Worm (Caenorhabditis elegans) whole organism, L1 larva: ENCODE data around the gene R105.1.

Source experiments
- aha-1 ChIP-seq: fragments of 150-350 bp; optimal IDR thresholded peaks from 2 replicates; lab custom pipeline; 2014; ENCODE audit warnings: missing biosample characterization, missing genetic modification characterization
- alr-1 ChIP-seq: fragments of 200-800 bp; sonication (Bioruptor generic); optimal IDR thresholded peaks from 2 replicates; lab custom pipeline; 2018; ENCODE audit warnings: borderline replicate concordance, mild to moderate bottlenecking, missing genetic modification characterization, missing compliant biosample characterization
- egl-13 ChIP-seq: sonication (generic microtip); optimal IDR thresholded peaks from 2 replicates; lab custom pipeline; 2016; ENCODE audit warnings: missing genotype, missing genetic modification reagents, missing genetic modification characterization, missing compliant biosample characterization
- fkh-10 ChIP-seq: sonication (generic microtip); optimal IDR thresholded peaks from 2 replicates; lab custom pipeline; 2017; ENCODE audit warnings: missing biosample characterization, missing genetic modification reagents, missing genetic modification characterization
- hlh-17 ChIP-seq: fragments of 200-800 bp; sonication (Bioruptor generic); optimal IDR thresholded peaks from 2 replicates; lab custom pipeline; 2018; ENCODE audit warnings: missing genetic modification characterization, mild to moderate bottlenecking, missing compliant biosample characterization, moderate library complexity, borderline replicate concordance
- lin-14 ChIP-seq: fragments of 200-800 bp; sonication (Bioruptor generic); optimal IDR thresholded peaks from 2 replicates; lab custom pipeline; 2018; ENCODE audit warnings: mild to moderate bottlenecking, missing genetic modification characterization, moderate library complexity, missing compliant biosample characterization
- lin-39 ChIP-seq: fragments of 150-350 bp; optimal IDR thresholded peaks from 2 replicates; lab custom pipeline; 2014; ENCODE audit warnings: missing biosample characterization, missing genetic modification reagents, missing genetic modification characterization
- nhr-71 ChIP-seq: sonication (generic microtip); optimal IDR thresholded peaks from 2 replicates; lab custom pipeline; 2016; ENCODE audit warnings: mild to moderate bottlenecking, missing genetic modification characterization, moderate library complexity, missing compliant biosample characterization
- pqm-1 ChIP-seq: sonication (generic microtip); optimal IDR thresholded peaks from 3 replicates; lab custom pipeline; 2017; ENCODE audit warnings: missing biosample characterization, missing genetic modification characterization
- rnt-1 ChIP-seq: sonication (generic microtip); optimal IDR thresholded peaks from 2 replicates; lab custom pipeline; 2016; ENCODE audit warnings: mild to moderate bottlenecking, missing genetic modification characterization, moderate library complexity, missing compliant biosample characterization
- sox-4 ChIP-seq: sonication (generic microtip); optimal IDR thresholded peaks from 2 replicates; lab custom pipeline; 2016; ENCODE audit warnings: missing genetic modification characterization, missing compliant biosample characterization
- unc-62 ChIP-seq: fragments of 150-350 bp; optimal IDR thresholded peaks from 2 replicates; lab custom pipeline; 2014; ENCODE audit warnings: missing biosample characterization, missing genetic modification reagents, missing genetic modification characterization

DNA sequence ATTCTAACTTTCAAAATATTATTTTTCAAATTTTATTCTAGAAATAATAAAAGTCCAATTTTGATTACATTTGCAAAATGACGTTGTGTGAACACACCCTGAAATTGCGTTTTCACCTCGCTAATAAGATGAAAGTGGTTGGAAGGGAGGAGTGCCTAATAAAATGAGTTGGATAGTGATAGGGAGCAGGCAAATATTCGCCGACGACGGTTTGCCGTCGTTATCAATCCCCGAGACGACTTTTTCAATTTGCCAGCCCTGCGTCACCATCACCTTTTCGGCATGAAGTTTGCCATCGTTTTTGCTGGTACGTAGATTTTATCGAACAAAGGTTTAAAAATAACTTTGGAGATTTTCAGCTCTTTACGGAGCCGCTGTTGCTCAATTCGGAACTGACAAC is 27.9 kb upstream of the R105.1 start, which contains the start of gene nspg-10:
- TF ChIP-seq pqm-1 (tag; lab: Kevin White, UChicago) (no peak), lin-39 (no peak), egl-13 (no peak), nhr-71 (tag; lab: Kevin White, UChicago) (no peak), aha-1 (tag; lab: Kevin White, UChicago) (no peak), lin-14 (GFP tag; lab: Kevin White, UChicago) (no peak), unc-62 (GFP tag; lab: Kevin White, UChicago) (no peak), sox-4 (tag; lab: Kevin White, UChicago) (no peak), fkh-10 (GFP tag; lab: Kevin White, UChicago) (no peak), alr-1 (tag; lab: Kevin White, UChicago) (no peak), hlh-17 (GFP tag; lab: Kevin White, UChicago) (no peak), rnt-1 (no peak)
